Fruit fly (Drosophila melanogaster): Measurements from ENCODE around the gene CtIP.

dm6 chr3L:20432297-20432696 lies 3.8 kb upstream of the CtIP start, which contains the start of the genes Las and Psn:
- TF ChIP-seq Lpt (GFP tag; optimal IDR thresholded peaks at IDR 0.05) (no peak), CG3032 (tag; optimal IDR thresholded peaks at IDR 0.05) (no peak), CG3919 (GFP tag; optimal IDR thresholded peaks at IDR 0.05) (no peak), CG16779 (tag; optimal IDR thresholded peaks at IDR 0.05) (no peak), Sox14 (GFP tag; optimal IDR thresholded peaks at IDR 0.05) (peak; percentile 82), pdm3 (GFP tag; optimal IDR thresholded peaks at IDR 0.05) (no peak), fd85E (GFP tag; optimal IDR thresholded peaks at IDR 0.05) (no peak), CG8319 (GFP tag; optimal IDR thresholded peaks at IDR 0.05) (no peak)
